Worm (Caenorhabditis elegans) whole organism, L3 larva: ENCODE results near the gene Y60C6A.1.

Experiments used
- R02D3.7 ChIP-seq: fragments of 150-350 bp; optimal IDR thresholded peaks from 2 replicates; lab custom pipeline; 2014; ENCODE audit warnings: missing biosample characterization, missing genetic modification characterization
- ZK546.5 ChIP-seq: sonication (generic microtip); optimal IDR thresholded peaks from 2 replicates; lab custom pipeline; 2017; ENCODE audit warnings: missing biosample characterization, missing genetic modification characterization
- aly-2 ChIP-seq: fragments of 150-350 bp; optimal IDR thresholded peaks from 2 replicates; lab custom pipeline; 2014; ENCODE audit warnings: missing biosample characterization, missing genetic modification characterization
- ama-1 ChIP-seq: fragments of 150-350 bp; optimal IDR thresholded peaks from 2 replicates; lab custom pipeline; 2018
- ceh-16 ChIP-seq: sonication (generic microtip); optimal IDR thresholded peaks from 2 replicates; lab custom pipeline; 2017; ENCODE audit warnings: missing biosample characterization, missing genetic modification characterization
- ceh-82 ChIP-seq: fragments of 150-350 bp; optimal IDR thresholded peaks from 2 replicates; lab custom pipeline; 2014; ENCODE audit warnings: missing biosample characterization, missing genetic modification characterization
- ceh-9 ChIP-seq: sonication (generic microtip); optimal IDR thresholded peaks from 2 replicates; lab custom pipeline; 2018; ENCODE audit warnings: missing biosample characterization, missing genetic modification characterization
- daf-12 ChIP-seq: fragments of 150-350 bp; optimal IDR thresholded peaks from 2 replicates; lab custom pipeline; 2014; ENCODE audit warnings: missing biosample characterization, missing genetic modification reagents, missing genetic modification characterization
- egl-5 ChIP-seq: fragments of 150-350 bp; optimal IDR thresholded peaks from 2 replicates; lab custom pipeline; 2017; ENCODE audit warnings: missing biosample characterization, missing genetic modification reagents, missing genetic modification characterization, inconsistent platforms
- elt-1 ChIP-seq: fragments of 150-350 bp; optimal IDR thresholded peaks from 2 replicates; lab custom pipeline; 2014; ENCODE audit warnings: missing biosample characterization, missing genetic modification characterization
- elt-2 ChIP-seq: sonication (generic microtip); optimal IDR thresholded peaks from 2 replicates; lab custom pipeline; 2016; ENCODE audit warnings: missing genetic modification reagents, mild to moderate bottlenecking, missing genetic modification characterization, missing compliant biosample characterization
- elt-3 ChIP-seq, 3 experiments: fragments of 150-350 bp in 1 of 3; sonication (generic microtip) in 2 of 3; optimal IDR thresholded peaks; 2 replicates in 2 of 3; 4 replicates in 1 of 3; lab custom pipeline; 2014 to 2017; ENCODE audit warnings: missing biosample characterization in 3 of 3, missing genetic modification characterization in 3 of 3
- eor-1 ChIP-seq, 2 experiments: fragments of 150-350 bp; optimal IDR thresholded peaks; 2 replicates each; lab custom pipeline; 2014 to 2018; ENCODE audit warnings: missing biosample characterization in 2 of 2, missing genetic modification characterization in 2 of 2
- fkh-10 ChIP-seq: sonication (generic microtip); optimal IDR thresholded peaks from 2 replicates; lab custom pipeline; 2017; ENCODE audit warnings: missing biosample characterization, missing genetic modification reagents, missing genetic modification characterization
- fkh-2 ChIP-seq: fragments of 150-350 bp; optimal IDR thresholded peaks from 2 replicates; lab custom pipeline; 2014; ENCODE audit warnings: missing biosample characterization, missing genetic modification reagents, missing genetic modification characterization
- fos-1 ChIP-seq: fragments of 150-350 bp; optimal IDR thresholded peaks from 2 replicates; lab custom pipeline; 2014; ENCODE audit warnings: missing biosample characterization, missing genetic modification characterization
- hmg-11 ChIP-seq: sonication (generic microtip); optimal IDR thresholded peaks from 2 replicates; lab custom pipeline; 2016; ENCODE audit warnings: missing genetic modification characterization, missing compliant biosample characterization
- jun-1 ChIP-seq: fragments of 150-350 bp; optimal IDR thresholded peaks from 2 replicates; lab custom pipeline; 2014; ENCODE audit warnings: missing biosample characterization, missing genetic modification reagents, missing genetic modification characterization
- lin-39 ChIP-seq: fragments of 150-350 bp; optimal IDR thresholded peaks from 2 replicates; lab custom pipeline; 2018; ENCODE audit warnings: missing biosample characterization, missing genetic modification reagents, missing genetic modification characterization
- lsy-12 ChIP-seq: sonication (generic microtip); optimal IDR thresholded peaks from 2 replicates; lab custom pipeline; 2016; ENCODE audit warnings: mild to moderate bottlenecking, missing genetic modification characterization, missing compliant biosample characterization
- mdl-1 ChIP-seq: fragments of 150-350 bp; optimal IDR thresholded peaks from 2 replicates; lab custom pipeline; 2014; ENCODE audit warnings: missing biosample characterization, missing genetic modification characterization
- mml-1 ChIP-seq: fragments of 150-350 bp; sonication (generic microtip); optimal IDR thresholded peaks from 3 replicates; lab custom pipeline; 2014; ENCODE audit warnings: missing biosample characterization, missing genetic modification characterization
- nfya-1 ChIP-seq: sonication (generic microtip); optimal IDR thresholded peaks from 2 replicates; lab custom pipeline; 2017; ENCODE audit warnings: missing genetic modification characterization, mild to moderate bottlenecking, missing compliant biosample characterization, antibody characterized with exemption, moderate library complexity; ENCODE audit not compliant: insufficient read depth
- nhr-11 ChIP-seq: fragments of 150-350 bp; optimal IDR thresholded peaks from 2 replicates; lab custom pipeline; 2014; ENCODE audit warnings: missing biosample characterization, missing genetic modification characterization
- nhr-12 ChIP-seq: fragments of 150-350 bp; optimal IDR thresholded peaks from 2 replicates; lab custom pipeline; 2014; ENCODE audit warnings: missing biosample characterization, missing genetic modification characterization
- nhr-23 ChIP-seq: fragments of 150-350 bp; optimal IDR thresholded peaks from 2 replicates; lab custom pipeline; 2014; ENCODE audit warnings: missing biosample characterization, missing genetic modification reagents, missing genetic modification characterization
- nhr-237 ChIP-seq: fragments of 150-350 bp; optimal IDR thresholded peaks from 2 replicates; lab custom pipeline; 2014; ENCODE audit warnings: missing biosample characterization, missing genetic modification characterization
- nhr-25 ChIP-seq: sonication (generic microtip); optimal IDR thresholded peaks from 2 replicates; lab custom pipeline; 2017; ENCODE audit warnings: missing biosample characterization, missing genetic modification characterization
- nhr-28 ChIP-seq: fragments of 150-350 bp; optimal IDR thresholded peaks from 2 replicates; lab custom pipeline; 2014; ENCODE audit warnings: missing biosample characterization, missing genetic modification characterization
- nhr-43 ChIP-seq: sonication (generic microtip); optimal IDR thresholded peaks from 2 replicates; lab custom pipeline; 2016; ENCODE audit warnings: mild to moderate bottlenecking, missing genetic modification characterization, missing compliant biosample characterization; ENCODE audit not compliant: poor library complexity, severe bottlenecking
- nhr-67 ChIP-seq: fragments of 150-350 bp; optimal IDR thresholded peaks from 2 replicates; lab custom pipeline; 2014; ENCODE audit warnings: missing biosample characterization, missing genetic modification characterization
- nhr-76 ChIP-seq: fragments of 150-350 bp; sonication (generic microtip); optimal IDR thresholded peaks from 5 replicates; lab custom pipeline; 2014; ENCODE audit warnings: missing biosample characterization, missing genetic modification characterization
- nhr-77 ChIP-seq: fragments of 150-350 bp; optimal IDR thresholded peaks from 2 replicates; lab custom pipeline; 2014; ENCODE audit warnings: missing biosample characterization, missing genetic modification characterization
- pha-4 ChIP-seq: fragments of 150-350 bp; optimal IDR thresholded peaks from 2 replicates; lab custom pipeline; 2014; ENCODE audit warnings: missing biosample characterization, missing genetic modification reagents, missing genetic modification characterization
- sea-2 ChIP-seq: fragments of 150-350 bp; sonication (generic microtip); optimal IDR thresholded peaks from 4 replicates; lab custom pipeline; 2014; ENCODE audit warnings: missing biosample characterization, missing genetic modification reagents, missing genetic modification characterization
- skn-1 ChIP-seq: fragments of 150-350 bp; optimal IDR thresholded peaks from 2 replicates; lab custom pipeline; 2014; ENCODE audit warnings: missing biosample characterization, missing genetic modification characterization
- tbx-2 ChIP-seq: sonication (generic microtip); optimal IDR thresholded peaks from 2 replicates; lab custom pipeline; 2016; ENCODE audit warnings: mild to moderate bottlenecking, missing genetic modification characterization, missing compliant biosample characterization
- unc-39 ChIP-seq: sonication (generic microtip); optimal IDR thresholded peaks from 4 replicates; lab custom pipeline; 2017; ENCODE audit warnings: missing biosample characterization, missing genetic modification characterization
- zag-1 ChIP-seq: fragments of 150-350 bp; optimal IDR thresholded peaks from 2 replicates; lab custom pipeline; 2014; ENCODE audit warnings: missing biosample characterization, missing genetic modification characterization
- ztf-11 ChIP-seq: fragments of 150-350 bp; optimal IDR thresholded peaks from 2 replicates; lab custom pipeline; 2014; ENCODE audit warnings: missing biosample characterization, missing genetic modification characterization

Gene Y60C6A.1

DNA sequence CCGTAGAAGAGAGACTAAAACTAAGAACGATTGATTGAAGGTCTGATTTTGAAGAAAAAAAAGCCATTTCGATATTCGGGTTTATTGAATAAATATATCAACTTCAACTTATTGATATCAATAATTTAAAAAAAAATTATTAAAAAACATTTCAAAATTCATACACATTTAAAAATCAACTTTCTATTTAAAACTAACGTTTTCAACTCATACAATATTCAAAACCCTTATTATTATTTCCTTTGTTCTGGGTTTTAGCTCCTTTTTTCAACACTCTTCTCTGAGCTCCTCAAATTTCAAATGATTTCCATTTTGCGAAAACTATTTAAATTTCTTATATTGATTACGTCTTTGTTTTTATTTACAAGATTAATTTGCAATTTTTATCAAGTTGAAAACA is 38.1 kb upstream of the Y60C6A.1 start, which contains the start of gene C18G1.7:
C18G1.7 (plus strand) TSS at position 301 of the 400 bp plus-strand sequence.
- no peak for TF ChIP-seq nhr-28 (tag; lab: Kevin White, UChicago)
- TF ChIP-seq nhr-12 (tag; lab: Kevin White, UChicago), result no peak
- no peak for TF ChIP-seq fkh-2 (tag; lab: Kevin White, UChicago)
- TF ChIP-seq elt-2 (tag; lab: Kevin White, UChicago), result no peak
- TF ChIP-seq skn-1, result no peak
- no peak for TF ChIP-seq nhr-77 (tag; lab: Kevin White, UChicago)
- TF ChIP-seq ZK546.5, result no peak
- no peak for TF ChIP-seq nhr-43 (tag; lab: Kevin White, UChicago)
- TF ChIP-seq elt-1 (tag; lab: Kevin White, UChicago), result no peak
- no peak for TF ChIP-seq elt-3 (tag; optimal IDR thresholded peaks at IDR 0.05; lab: Kevin White, UChicago)
- TF ChIP-seq mml-1 (tag; lab: Kevin White, UChicago), result no peak
- no peak for TF ChIP-seq ztf-11 (tag; lab: Kevin White, UChicago)
- no peak for TF ChIP-seq lin-39 (tag; lab: Kevin White, UChicago)
- no peak for TF ChIP-seq nhr-23
- no peak for TF ChIP-seq sea-2 (GFP tag; lab: Kevin White, UChicago)
- no peak for TF ChIP-seq R02D3.7

DNA sequence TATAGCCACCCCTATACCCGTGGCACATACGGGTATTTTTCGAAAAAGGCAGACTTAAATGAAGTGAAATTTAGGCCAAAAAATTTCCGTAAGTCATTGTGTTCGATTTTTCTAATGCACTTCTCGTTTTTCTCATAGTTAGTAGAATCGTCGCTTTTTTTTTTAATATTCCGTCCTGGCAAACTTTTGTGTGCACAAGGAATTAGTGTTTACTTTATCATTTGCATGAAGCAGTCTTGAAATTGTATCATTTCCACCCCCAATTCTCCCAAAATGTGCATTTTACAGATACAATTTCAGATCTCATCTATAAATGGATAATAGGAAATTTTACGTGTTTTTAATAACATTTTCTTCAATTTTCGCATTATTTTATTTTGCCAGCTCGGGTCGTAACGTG is 33.1 kb upstream of the Y60C6A.1 start, which contains the start of gene C18G1.6:
C18G1.6 (plus strand) TSS at position 301 of the 400 bp plus-strand sequence.
- TF ChIP-seq ceh-82 (tag; lab: Kevin White, UChicago) (no peak), lsy-12 (no peak), fos-1 (tag; lab: Kevin White, UChicago) (no peak), nhr-43 (tag; lab: Kevin White, UChicago) (no peak), eor-1 (tag; optimal IDR thresholded peaks at IDR 0.05; lab: Kevin White, UChicago) (no peak), pha-4 (tag; lab: Kevin White, UChicago) (no peak), nfya-1 (tag; lab: Kevin White, UChicago) (no peak), skn-1 (no peak), mml-1 (tag; lab: Kevin White, UChicago) (no peak), ceh-9 (tag; lab: Kevin White, UChicago) (no peak), nhr-67 (no peak), jun-1 (no peak), elt-1 (tag; lab: Kevin White, UChicago) (no peak), fkh-2 (tag; lab: Kevin White, UChicago) (no peak)

DNA sequence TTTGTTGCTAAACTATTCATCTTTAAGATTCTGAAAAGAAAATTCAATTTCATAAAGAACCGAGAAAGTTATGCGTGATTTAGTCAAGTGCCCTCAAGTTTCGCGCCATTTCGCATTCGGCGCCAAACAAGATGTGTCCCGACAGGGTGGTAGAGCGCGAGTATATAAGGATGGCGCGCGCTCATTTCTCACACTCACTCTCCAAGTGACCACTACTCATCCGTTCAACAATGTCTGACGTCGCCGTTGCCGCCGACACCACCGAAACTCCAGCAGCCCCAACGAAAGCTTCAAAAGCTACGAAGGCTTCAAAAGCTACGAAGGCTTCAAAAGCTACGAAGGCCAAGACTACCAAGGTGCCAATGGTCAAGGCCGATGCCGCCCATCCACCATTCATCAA is 29.3 kb upstream of the Y60C6A.1 start, which contains the start of gene hil-4:
hil-4 (plus strand) TSS at position 191 of the 400 bp plus-strand sequence.
- TF ChIP-seq fkh-2 (tag; lab: Kevin White, UChicago), result no peak
- no peak for TF ChIP-seq nhr-12 (tag; lab: Kevin White, UChicago)
- TF ChIP-seq nhr-67, result no peak
- no peak for TF ChIP-seq ceh-16 (tag; lab: Kevin White, UChicago)
- no peak for TF ChIP-seq tbx-2 (tag; lab: Kevin White, UChicago)
- TF ChIP-seq nhr-237 (tag; lab: Kevin White, UChicago), result no peak
- TF ChIP-seq mdl-1 (tag; lab: Kevin White, UChicago), result no peak
- no peak for TF ChIP-seq nhr-76 (tag; lab: Kevin White, UChicago)
- TF ChIP-seq nhr-11 (tag; lab: Kevin White, UChicago), result no peak
- TF ChIP-seq egl-5 (tag; lab: Kevin White, UChicago), result no peak
- TF ChIP-seq daf-12 (tag; lab: Kevin White, UChicago), result no peak
- TF ChIP-seq fkh-10 (GFP tag; lab: Kevin White, UChicago), result no peak
- TF ChIP-seq nhr-28 (tag; lab: Kevin White, UChicago), result no peak
- no peak for TF ChIP-seq ZK546.5
- no peak for TF ChIP-seq zag-1 (tag; lab: Kevin White, UChicago)
- no peak for TF ChIP-seq unc-39

DNA sequence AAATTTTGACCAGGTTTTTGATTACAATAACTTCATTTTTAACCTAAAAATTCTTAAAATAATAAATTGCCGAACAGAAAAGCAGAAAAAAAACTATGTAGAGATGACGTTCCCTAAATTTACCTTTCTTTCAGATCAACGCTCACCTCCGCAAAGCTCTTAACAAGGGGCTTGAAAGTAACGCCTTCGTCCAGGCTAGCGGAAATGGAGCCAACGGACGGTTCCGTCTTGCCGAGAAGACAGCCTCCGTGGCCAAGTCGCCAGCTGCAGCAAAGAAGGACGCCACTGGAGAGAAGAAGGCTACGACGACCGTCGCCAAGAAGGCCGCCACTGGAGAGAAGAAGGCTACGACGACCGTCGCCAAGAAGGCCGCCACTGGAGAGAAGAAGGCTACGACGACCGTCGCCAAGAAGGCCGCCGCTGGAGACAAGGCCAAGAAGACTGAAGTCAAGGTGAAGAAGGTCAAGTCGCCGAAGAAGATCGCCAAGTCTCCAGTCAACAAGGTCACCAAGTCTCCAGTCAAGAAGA is 28.7 kb upstream of the Y60C6A.1 start:
- TF ChIP-seq nhr-28 (tag; lab: Kevin White, UChicago) (no peak), nfya-1 (tag; lab: Kevin White, UChicago) (no peak), daf-12 (tag; lab: Kevin White, UChicago) (no peak), nhr-12 (tag; lab: Kevin White, UChicago) (no peak), jun-1 (no peak), hmg-11 (tag; lab: Kevin White, UChicago) (no peak), aly-2 (tag; lab: Kevin White, UChicago) (no peak), ama-1 (lab: Kevin White, UChicago) (no peak), nhr-23 (no peak), nhr-76 (tag; lab: Kevin White, UChicago) (no peak), nhr-25 (no peak), ceh-16 (tag; lab: Kevin White, UChicago) (no peak)
